Worm (Caenorhabditis elegans) whole organism, young adult: ENCODE results near the gene F42G4.2.

Experiments
- B0019.2 ChIP-seq: fragments of 200-800 bp; sonication (Bioruptor generic); conservative IDR thresholded peaks from 2 replicates; pipeline ENCODE4 v1.3.6; 2022; ENCODE audit warnings: missing genetic modification reagents, missing genetic modification characterization, missing compliant biosample characterization
- B0336.3 ChIP-seq: fragments of 200-800 bp; sonication (Bioruptor generic); IDR thresholded peaks from 2 replicates; pipeline ENCODE4 v1.3.6; 2022; ENCODE audit warnings: missing genetic modification characterization, missing compliant biosample characterization
- F33H1.4 ChIP-seq: fragments of 200-800 bp; sonication (Bioruptor generic); IDR thresholded peaks from 2 replicates; pipeline ENCODE4 v1.3.6; 2022; ENCODE audit warnings: missing genetic modification reagents, missing genetic modification characterization, missing compliant biosample characterization
- F39B2.1 ChIP-seq: fragments of 200-800 bp; sonication (Bioruptor generic); IDR thresholded peaks from 2 replicates; pipeline ENCODE4 v1.3.6; 2022; ENCODE audit warnings: missing genetic modification reagents, missing genetic modification characterization, missing compliant biosample characterization
- Y53F4B.3 ChIP-seq: fragments of 200-800 bp; sonication (Bioruptor generic); IDR thresholded peaks from 2 replicates; pipeline ENCODE4 v1.3.6; 2022; ENCODE audit warnings: missing genetic modification reagents, missing genetic modification characterization, missing compliant biosample characterization
- Y53G8AR.9 ChIP-seq: fragments of 200-800 bp; sonication (Bioruptor generic); conservative IDR thresholded peaks from 2 replicates; pipeline ENCODE4 v1.3.6; 2022; ENCODE audit warnings: missing genetic modification reagents, missing genetic modification characterization, missing compliant biosample characterization
- Y56A3A.18 ChIP-seq: fragments of 200-800 bp; sonication (Bioruptor generic); IDR thresholded peaks from 2 replicates; pipeline ENCODE4 v1.3.6; 2022; ENCODE audit warnings: missing genetic modification reagents, missing genetic modification characterization, missing compliant biosample characterization
- Y67H2A.10 ChIP-seq: fragments of 200-800 bp; sonication (Bioruptor generic); conservative IDR thresholded peaks from 2 replicates; pipeline ENCODE4 v1.3.6; 2022; ENCODE audit warnings: missing genetic modification reagents, missing genetic modification characterization, missing compliant biosample characterization
- ZK185.1 ChIP-seq: sonication (generic microtip); optimal IDR thresholded peaks from 2 replicates; lab custom pipeline; 2016; ENCODE audit warnings: mild to moderate bottlenecking, missing genetic modification characterization, missing compliant biosample characterization; ENCODE audit not compliant: poor library complexity, severe bottlenecking
- akir-1 ChIP-seq: fragments of 200-800 bp; sonication (Bioruptor generic); optimal IDR thresholded peaks from 2 replicates; lab custom pipeline; 2018; ENCODE audit warnings: mild to moderate bottlenecking, missing genetic modification characterization, moderate library complexity, missing compliant biosample characterization
- attf-5 ChIP-seq: fragments of 200-800 bp; sonication (Bioruptor generic); optimal IDR thresholded peaks from 2 replicates; lab custom pipeline; 2018; ENCODE audit warnings: mild to moderate bottlenecking, missing genetic modification characterization, missing compliant biosample characterization
- ceh-100 ChIP-seq: fragments of 200-800 bp; sonication (Bioruptor generic); IDR thresholded peaks from 2 replicates; pipeline ENCODE4 v1.3.6; 2022; ENCODE audit warnings: missing genetic modification reagents, missing genetic modification characterization, missing compliant biosample characterization
- ceh-27 ChIP-seq: fragments of 200-800 bp; sonication (Bioruptor generic); optimal IDR thresholded peaks from 2 replicates; lab custom pipeline; 2018; ENCODE audit warnings: mild to moderate bottlenecking, missing genetic modification characterization, moderate library complexity, missing compliant biosample characterization
- ceh-40 ChIP-seq: fragments of 200-800 bp; sonication (Bioruptor generic); IDR thresholded peaks from 2 replicates; pipeline ENCODE4 v1.3.6; 2022; ENCODE audit warnings: missing genetic modification characterization, missing compliant biosample characterization
- ceh-58 ChIP-seq: fragments of 200-800 bp; sonication (Bioruptor generic); IDR thresholded peaks from 2 replicates; pipeline ENCODE4 v1.3.6; 2022; ENCODE audit warnings: missing genetic modification characterization, missing compliant biosample characterization
- ceh-79 ChIP-seq: sonication (generic microtip); optimal IDR thresholded peaks from 2 replicates; lab custom pipeline; 2017; ENCODE audit warnings: mild to moderate bottlenecking, missing genetic modification characterization, missing compliant biosample characterization
- ceh-91 ChIP-seq: fragments of 200-800 bp; sonication (Bioruptor generic); IDR thresholded peaks from 2 replicates; pipeline ENCODE4 v1.3.6; 2022; ENCODE audit warnings: missing genetic modification reagents, missing genetic modification characterization, missing compliant biosample characterization
- chd-7 ChIP-seq: sonication (generic microtip); optimal IDR thresholded peaks from 2 replicates; lab custom pipeline; 2016; ENCODE audit warnings: mild to moderate bottlenecking, missing genetic modification characterization, moderate library complexity, missing compliant biosample characterization
- dox-1 ChIP-seq: fragments of 200-800 bp; sonication (Bioruptor generic); IDR thresholded peaks from 2 replicates; pipeline ENCODE4 v1.3.6; 2022; ENCODE audit warnings: missing genetic modification reagents, missing genetic modification characterization, missing compliant biosample characterization
- dpff-1 ChIP-seq: sonication (generic microtip); optimal IDR thresholded peaks from 2 replicates; lab custom pipeline; 2017; ENCODE audit warnings: mild to moderate bottlenecking, missing genetic modification characterization, missing compliant biosample characterization
- efl-1 ChIP-seq: fragments of 150-350 bp; optimal IDR thresholded peaks from 2 replicates; lab custom pipeline; 2014; ENCODE audit warnings: missing biosample characterization, missing genetic modification reagents, missing genetic modification characterization
- egl-18 ChIP-seq: fragments of 200-800 bp; sonication (Bioruptor generic); IDR thresholded peaks from 2 replicates; pipeline ENCODE4 v1.3.6; 2022; ENCODE audit warnings: missing genetic modification reagents, missing genetic modification characterization, missing compliant biosample characterization
- egl-44 ChIP-seq: fragments of 200-800 bp; sonication (Bioruptor generic); IDR thresholded peaks from 2 replicates; pipeline ENCODE4 v1.3.6; 2022; ENCODE audit warnings: missing genetic modification reagents, missing genetic modification characterization, missing compliant biosample characterization
- egrh-3 ChIP-seq: fragments of 200-800 bp; sonication (Bioruptor generic); IDR thresholded peaks from 2 replicates; pipeline ENCODE4 v1.3.6; 2022; ENCODE audit warnings: missing genetic modification reagents, missing genetic modification characterization, missing compliant biosample characterization
- ekl-4 ChIP-seq: fragments of 200-800 bp; sonication (Bioruptor generic); IDR thresholded peaks from 2 replicates; pipeline ENCODE4 v1.3.6; 2022; ENCODE audit warnings: missing genetic modification reagents, missing genetic modification characterization, missing compliant biosample characterization
- hmg-1.2 ChIP-seq: fragments of 200-800 bp; sonication (Bioruptor generic); IDR thresholded peaks from 2 replicates; pipeline ENCODE4 v1.3.6; 2022; ENCODE audit warnings: missing genetic modification reagents, missing genetic modification characterization, missing compliant biosample characterization
- let-526 ChIP-seq: fragments of 200-800 bp; sonication (Bioruptor generic); IDR thresholded peaks from 2 replicates; pipeline ENCODE4 v1.3.6; 2022; ENCODE audit warnings: missing genetic modification reagents, missing genetic modification characterization, missing compliant biosample characterization
- let-607 ChIP-seq, 2 experiments: fragments of 200-800 bp in 1 of 2; sonication (Bioruptor generic) in 1 of 2; sonication (generic microtip) in 1 of 2; optimal IDR thresholded peaks; 2 replicates each; lab custom pipeline; 2016 to 2018; ENCODE audit warnings: mild to moderate bottlenecking in 2 of 2, missing compliant biosample characterization in 2 of 2, missing genetic modification characterization in 2 of 2, moderate library complexity in 2 of 2, missing genotype in 1 of 2
- lin-26 ChIP-seq: fragments of 200-800 bp; sonication (Bioruptor generic); IDR thresholded peaks from 2 replicates; pipeline ENCODE4 v1.3.6; 2022; ENCODE audit warnings: missing genetic modification reagents, missing genetic modification characterization, missing compliant biosample characterization
- lin-35 ChIP-seq, 3 experiments: fragments of 150-350 bp in 2 of 3; sonication (generic microtip) in 1 of 3; optimal IDR thresholded peaks; 2 replicates each; lab custom pipeline; 2014 to 2018; ENCODE audit warnings: missing biosample characterization in 3 of 3, missing genetic modification characterization in 3 of 3, missing genetic modification reagents in 3 of 3
- lin-40 ChIP-seq: sonication (generic microtip); optimal IDR thresholded peaks from 2 replicates; lab custom pipeline; 2016; ENCODE audit warnings: missing genetic modification characterization, mild to moderate bottlenecking, missing compliant biosample characterization, missing genotype, missing genetic modification reagents
- lin-54 ChIP-seq: fragments of 200-800 bp; sonication (Bioruptor generic); optimal IDR thresholded peaks from 2 replicates; lab custom pipeline; 2018; ENCODE audit warnings: mild to moderate bottlenecking, missing genetic modification characterization, missing compliant biosample characterization
- lir-1 ChIP-seq: fragments of 200-800 bp; sonication (Bioruptor generic); conservative IDR thresholded peaks from 2 replicates; pipeline ENCODE4 v1.3.6; 2022; ENCODE audit warnings: missing genetic modification reagents, missing genetic modification characterization, missing compliant biosample characterization
- lsl-1 ChIP-seq: fragments of 200-800 bp; sonication (Bioruptor generic); optimal IDR thresholded peaks from 2 replicates; lab custom pipeline; 2018; ENCODE audit warnings: mild to moderate bottlenecking, missing genetic modification characterization, moderate library complexity, missing compliant biosample characterization
- madf-6 ChIP-seq: fragments of 200-800 bp; sonication (Bioruptor generic); IDR thresholded peaks from 2 replicates; pipeline ENCODE4 v1.3.6; 2022; ENCODE audit warnings: missing genetic modification reagents, missing genetic modification characterization, missing compliant biosample characterization
- madf-8 ChIP-seq: fragments of 200-800 bp; sonication (Bioruptor generic); conservative IDR thresholded peaks from 2 replicates; pipeline ENCODE4 v1.3.6; 2022; ENCODE audit warnings: missing genetic modification reagents, missing genetic modification characterization, missing compliant biosample characterization
- mcd-1 ChIP-seq: fragments of 200-800 bp; sonication (Bioruptor generic); IDR thresholded peaks from 2 replicates; pipeline ENCODE4 v1.3.6; 2022; ENCODE audit warnings: missing genetic modification reagents, missing genetic modification characterization, missing compliant biosample characterization
- mxl-1 ChIP-seq: sonication (generic microtip); optimal IDR thresholded peaks from 2 replicates; lab custom pipeline; 2016; ENCODE audit warnings: missing genetic modification characterization, missing compliant biosample characterization
- nfya-1 ChIP-seq: sonication (generic microtip); optimal IDR thresholded peaks from 2 replicates; lab custom pipeline; 2017; ENCODE audit warnings: antibody characterized with exemption, missing compliant biosample characterization, missing genetic modification characterization, borderline replicate concordance; ENCODE audit not compliant: insufficient read depth
- nhr-80 ChIP-seq: sonication (generic microtip); optimal IDR thresholded peaks from 2 replicates; lab custom pipeline; 2016; ENCODE audit warnings: missing genetic modification characterization, missing compliant biosample characterization
- pbrm-1 ChIP-seq: fragments of 200-800 bp; sonication (Bioruptor generic); IDR thresholded peaks from 2 replicates; pipeline ENCODE4 v1.3.6; 2022; ENCODE audit warnings: missing genetic modification reagents, missing genetic modification characterization, missing compliant biosample characterization
- pha-4 ChIP-seq: fragments of 150-350 bp; sonication (generic microtip); optimal IDR thresholded peaks from 2 replicates; lab custom pipeline; 2014; ENCODE audit warnings: missing biosample characterization, missing genetic modification reagents, missing genetic modification characterization
- snpc-1.1 ChIP-seq: sonication (generic microtip); optimal IDR thresholded peaks from 2 replicates; lab custom pipeline; 2017; ENCODE audit warnings: missing genetic modification characterization, mild to moderate bottlenecking, missing compliant biosample characterization, antibody characterized with exemption, moderate library complexity, missing genotype, missing genetic modification reagents; ENCODE audit not compliant: insufficient read depth
- snpc-4 ChIP-seq, 5 experiments: fragments of 150-350 bp in 1 of 5; sonication (generic microtip) in 4 of 5; optimal IDR thresholded peaks; 2 replicates each; lab custom pipeline; 2014 to 2018; ENCODE audit warnings: missing genetic modification characterization in 5 of 5, missing biosample characterization in 3 of 5, antibody characterized with exemption in 2 of 5, mild to moderate bottlenecking in 2 of 5, missing compliant biosample characterization in 2 of 5, missing genotype in 2 of 5, moderate library complexity in 2 of 5, missing genetic modification reagents in 1 of 5
- tbp1 ChIP-seq: fragments of 200-800 bp; sonication (Bioruptor generic); optimal IDR thresholded peaks from 2 replicates; lab custom pipeline; 2018; ENCODE audit warnings: mild to moderate bottlenecking, missing genetic modification characterization, missing compliant biosample characterization
- tlf-1 ChIP-seq: fragments of 200-800 bp; sonication (Bioruptor generic); optimal IDR thresholded peaks from 2 replicates; lab custom pipeline; 2018; ENCODE audit warnings: mild to moderate bottlenecking, missing genetic modification characterization, missing compliant biosample characterization
- xnd-1 ChIP-seq: sonication (generic microtip); optimal IDR thresholded peaks from 2 replicates; lab custom pipeline; 2016; ENCODE audit warnings: missing genotype, missing genetic modification reagents, missing genetic modification characterization, missing compliant biosample characterization

Gene F42G4.2

ce11 chrII:13030567-13031188 is 17.0 kb upstream of the F42G4.2 start (continued):
- TF ChIP-seq snpc-4 (GFP tag; optimal IDR thresholded peaks at IDR 0.05; lab: Kevin White, UChicago) (no peak), snpc-4 (tag; optimal IDR thresholded peaks at IDR 0.05; lab: Kevin White, UChicago) (peak in 2 of 4 experiments; percentile 4 to 5), egl-44 (GFP tag; lab: Robert Waterston, UW) (no peak), F33H1.4 (GFP tag; lab: Robert Waterston, UW) (peak; percentile 28; the same call in 1 of the 2 replicates), Y53F4B.3 (no peak), ceh-79 (no peak), lin-26 (GFP tag; lab: Robert Waterston, UW) (no peak), pbrm-1 (no peak), efl-1 (GFP tag; lab: Kevin White, UChicago) (peak; percentile 58), mcd-1 (peak; percentile 34), ceh-58 (GFP tag; lab: Robert Waterston, UW) (no peak), ekl-4 (GFP tag; lab: Robert Waterston, UW) (0 out of 2 replicates have a peak, but pooled peaks have one; percentile 9), B0019.2 (GFP tag; lab: Robert Waterston, UW) (no peak), egrh-3 (no peak), lir-1 (GFP tag; lab: Robert Waterston, UW) (no peak), egl-18 (GFP tag; lab: Robert Waterston, UW) (no peak), hmg-1.2 (GFP tag; lab: Robert Waterston, UW) (peak; percentile 44; the same call in 1 of the 2 replicates), ceh-40 (no peak), lin-40 (peak; percentile 38), ceh-27 (no peak), nfya-1 (tag; lab: Kevin White, UChicago) (no peak), lin-54 (GFP tag; lab: Kevin White, UChicago) (peak; percentile 41), madf-8 (peak; percentile 34; the same call in 1 of the 2 replicates), dox-1 (GFP tag; lab: Robert Waterston, UW) (peak; percentile 24; the same call in 1 of the 2 replicates), Y53G8AR.9 (GFP tag; lab: Robert Waterston, UW) (no peak), Y56A3A.18 (GFP tag; lab: Robert Waterston, UW) (no peak), madf-6 (GFP tag; lab: Robert Waterston, UW) (peak; percentile 9; the same call in 1 of the 2 replicates), attf-5 (GFP tag; lab: Kevin White, UChicago) (peak; percentile 47), let-526 (no peak), lsl-1 (peak; percentile 40), let-607 (tag; optimal IDR thresholded peaks at IDR 0.05; lab: Kevin White, UChicago) (no peak), F39B2.1 (GFP tag; lab: Robert Waterston, UW) (no peak), tbp1 (GFP tag; lab: Kevin White, UChicago) (no peak), xnd-1 (tag; lab: Kevin White, UChicago) (peak; percentile 2), akir-1 (no peak), pha-4 (no peak), ZK185.1 (tag; lab: Kevin White, UChicago) (peak; percentile 3), B0336.3 (GFP tag; lab: Robert Waterston, UW) (no peak), lin-35 (GFP tag; optimal IDR thresholded peaks at IDR 0.05; lab: Kevin White, UChicago) (no peak), ceh-100 (GFP tag; lab: Robert Waterston, UW) (no peak), snpc-1.1 (tag; lab: Kevin White, UChicago) (no peak), ceh-91 (GFP tag; lab: Robert Waterston, UW) (no peak), chd-7 (no peak), nhr-80 (tag; lab: Kevin White, UChicago) (peak; percentile 71), mxl-1 (no peak), Y67H2A.10 (GFP tag; lab: Robert Waterston, UW) (no peak), tlf-1 (GFP tag; lab: Kevin White, UChicago) (no peak), dpff-1 (tag; lab: Kevin White, UChicago) (no peak)
